Fruit fly (Drosophila melanogaster) whole organism, embryonic: Measurements from ENCODE around the gene janA.

Source experiments
- BEAF-32 ChIP-seq: fragments of 200-800 bp; sonication (Bioruptor generic); optimal IDR thresholded peaks from 3 replicates; lab custom pipeline; 2017; ENCODE audit warnings: missing biosample characterization, missing genetic modification characterization, mild to moderate bottlenecking, moderate library complexity, missing genetic modification reagents
- Bteb2 ChIP-seq: fragments of 200-800 bp; sonication (Bioruptor generic); optimal IDR thresholded peaks from 2 replicates; lab custom pipeline; 2016; ENCODE audit warnings: missing biosample characterization, missing genetic modification characterization
- CG12236 ChIP-seq: fragments of 200-800 bp; sonication (Bioruptor generic); optimal IDR thresholded peaks from 2 replicates; lab custom pipeline; 2016; ENCODE audit warnings: missing biosample characterization, missing genetic modification characterization
- CG12942 ChIP-seq: fragments of 200-800 bp; sonication (Bioruptor generic); optimal IDR thresholded peaks from 3 replicates; lab custom pipeline; 2016; ENCODE audit warnings: missing biosample characterization, missing genetic modification characterization
- CG18599 ChIP-seq: fragments of 200-800 bp; sonication (Bioruptor generic); optimal IDR thresholded peaks from 3 replicates; lab custom pipeline; 2017; ENCODE audit warnings: missing biosample characterization, missing genetic modification characterization, mild to moderate bottlenecking, moderate library complexity, missing genetic modification reagents
- CG18619 ChIP-seq: fragments of 200-800 bp; sonication (Bioruptor generic); optimal IDR thresholded peaks from 3 replicates; lab custom pipeline; 2017; ENCODE audit warnings: missing biosample characterization, mild to moderate bottlenecking, missing genetic modification characterization
- CG2129 ChIP-seq: fragments of 200-800 bp; sonication (Bioruptor generic); IDR thresholded peaks from 2 replicates; pipeline ENCODE4 v1.3.6; 2022; ENCODE audit warnings: missing biosample characterization, missing genetic modification characterization; ENCODE audit not compliant: partially characterized antibody
- CG2199 ChIP-seq: fragments of 200-800 bp; sonication (Bioruptor generic); IDR thresholded peaks from 3 replicates; pipeline ENCODE4 v1.3.6; 2022; ENCODE audit warnings: missing biosample characterization, missing genetic modification characterization
- CG30403 ChIP-seq: fragments of 200-800 bp; sonication (Bioruptor generic); optimal IDR thresholded peaks from 3 replicates; lab custom pipeline; 2016; ENCODE audit warnings: missing biosample characterization, missing genetic modification characterization
- CG3847 ChIP-seq: fragments of 200-800 bp; sonication (Bioruptor generic); IDR thresholded peaks from 2 replicates; pipeline ENCODE4 v1.3.6; 2022; ENCODE audit warnings: missing biosample characterization, missing genetic modification characterization
- CG6254 ChIP-seq: fragments of 200-800 bp; sonication (Bioruptor generic); optimal IDR thresholded peaks from 3 replicates; lab custom pipeline; 2017; ENCODE audit warnings: mild to moderate bottlenecking, missing biosample characterization, missing genetic modification reagents, missing genetic modification characterization
- CG6813 ChIP-seq: fragments of 200-800 bp; sonication (Bioruptor generic); optimal IDR thresholded peaks from 2 replicates; lab custom pipeline; 2017; ENCODE audit warnings: missing biosample characterization, missing genetic modification characterization, mild to moderate bottlenecking, moderate library complexity, missing genetic modification reagents
- CG7357 ChIP-seq: fragments of 200-800 bp; sonication (Bioruptor generic); IDR thresholded peaks from 3 replicates; pipeline ENCODE4 v1.3.6; 2022; ENCODE audit warnings: missing biosample characterization, missing genetic modification characterization
- Dp ChIP-seq: fragments of 200-800 bp; sonication (Bioruptor generic); optimal IDR thresholded peaks from 2 replicates; lab custom pipeline; 2018; ENCODE audit warnings: missing biosample characterization, mild to moderate bottlenecking, missing genetic modification characterization, moderate library complexity
- E2f2 ChIP-seq: fragments of 200-800 bp; sonication (Bioruptor generic); IDR thresholded peaks from 2 replicates; pipeline ENCODE4 v1.3.6; 2022; ENCODE audit warnings: missing biosample characterization, missing genetic modification characterization
- Elba2 ChIP-seq: fragments of 200-800 bp; sonication (Bioruptor generic); optimal IDR thresholded peaks from 3 replicates; lab custom pipeline; 2016; ENCODE audit warnings: missing biosample characterization, missing genetic modification characterization
- HLHmδ ChIP-seq: fragments of 200-800 bp; sonication (Bioruptor generic); optimal IDR thresholded peaks from 2 replicates; lab custom pipeline; 2018; ENCODE audit warnings: missing biosample characterization, mild to moderate bottlenecking, missing genetic modification characterization, moderate library complexity
- Hand ChIP-seq: fragments of 200-800 bp; sonication (Bioruptor generic); optimal IDR thresholded peaks from 2 replicates; lab custom pipeline; 2017; ENCODE audit warnings: mild to moderate bottlenecking, missing biosample characterization, missing genetic modification reagents, missing genetic modification characterization
- Hmx ChIP-seq: fragments of 200-800 bp; sonication (Bioruptor generic); optimal IDR thresholded peaks from 2 replicates; lab custom pipeline; 2016; ENCODE audit warnings: missing biosample characterization, missing genetic modification characterization
- Hr51 ChIP-seq, 2 experiments: fragments of 200-800 bp; sonication (Bioruptor generic); optimal IDR thresholded peaks; 2 replicates in 1 of 2; 3 replicates in 1 of 2; lab custom pipeline; 2016 to 2018; ENCODE audit warnings: missing biosample characterization in 2 of 2, missing genetic modification characterization in 2 of 2, mild to moderate bottlenecking in 1 of 2, moderate library complexity in 1 of 2
- MTF-1 ChIP-seq: fragments of 200-800 bp; sonication (Bioruptor generic); optimal IDR thresholded peaks from 2 replicates; lab custom pipeline; 2018; ENCODE audit warnings: missing biosample characterization, mild to moderate bottlenecking, missing genetic modification characterization, borderline replicate concordance
- Optix ChIP-seq: fragments of 200-800 bp; sonication (Bioruptor generic); IDR thresholded peaks from 3 replicates; pipeline ENCODE4 v1.3.6; 2022; ENCODE audit warnings: missing biosample characterization, missing genetic modification characterization
- Sox100B ChIP-seq: fragments of 200-800 bp; sonication (Bioruptor generic); optimal IDR thresholded peaks from 3 replicates; lab custom pipeline; 2018; ENCODE audit warnings: missing biosample characterization, mild to moderate bottlenecking, missing genetic modification characterization
- ac ChIP-seq: fragments of 200-800 bp; sonication (Bioruptor generic); optimal IDR thresholded peaks from 3 replicates; lab custom pipeline; 2017; ENCODE audit warnings: missing biosample characterization, mild to moderate bottlenecking, missing genetic modification characterization
- ase ChIP-seq: fragments of 200-800 bp; sonication (Bioruptor generic); IDR thresholded peaks from 3 replicates; pipeline ENCODE4 v1.3.6; 2022; ENCODE audit warnings: missing biosample characterization, missing genetic modification characterization
- bbx ChIP-seq: fragments of 200-800 bp; sonication (Bioruptor generic); IDR thresholded peaks from 2 replicates; pipeline ENCODE4 v1.3.6; 2022; ENCODE audit warnings: missing biosample characterization, missing genetic modification characterization; ENCODE audit not compliant: partially characterized antibody
- cato ChIP-seq: fragments of 200-800 bp; sonication (Bioruptor generic); optimal IDR thresholded peaks from 2 replicates; lab custom pipeline; 2016; ENCODE audit warnings: missing biosample characterization, missing genetic modification characterization, borderline replicate concordance
- crp ChIP-seq, 2 experiments: fragments of 200-800 bp; sonication (Bioruptor generic); optimal IDR thresholded peaks; 2 replicates in 1 of 2; 3 replicates in 1 of 2; lab custom pipeline; 2017; ENCODE audit warnings: missing biosample characterization in 2 of 2, missing genetic modification characterization in 2 of 2, mild to moderate bottlenecking in 1 of 2, moderate library complexity in 1 of 2
- emc ChIP-seq: fragments of 200-800 bp; sonication (Bioruptor generic); optimal IDR thresholded peaks from 2 replicates; lab custom pipeline; 2016; ENCODE audit warnings: missing biosample characterization, missing genetic modification characterization
- ems ChIP-seq: fragments of 200-800 bp; sonication (Bioruptor generic); optimal IDR thresholded peaks from 3 replicates; lab custom pipeline; 2016; ENCODE audit warnings: missing biosample characterization, missing genetic modification characterization
- ewg ChIP-seq: fragments of 200-800 bp; sonication (Bioruptor generic); optimal IDR thresholded peaks from 3 replicates; lab custom pipeline; 2017; ENCODE audit warnings: mild to moderate bottlenecking, missing biosample characterization, missing genetic modification reagents, missing genetic modification characterization
- gfzf ChIP-seq: fragments of 200-800 bp; sonication (Bioruptor generic); optimal IDR thresholded peaks from 2 replicates; lab custom pipeline; 2016; ENCODE audit warnings: missing biosample characterization, mild to moderate bottlenecking, missing genetic modification characterization, moderate library complexity
- gsb ChIP-seq: fragments of 200-800 bp; sonication (Bioruptor generic); IDR thresholded peaks from 2 replicates; pipeline ENCODE4 v1.3.6; 2022; ENCODE audit warnings: missing biosample characterization, missing genetic modification characterization
- insv ChIP-seq, 2 experiments: fragments of 200-800 bp; sonication (Bioruptor generic); optimal IDR thresholded peaks; 3 replicates each; lab custom pipeline; 2016 to 2018; ENCODE audit warnings: missing biosample characterization in 2 of 2, missing genetic modification characterization in 2 of 2
- jigr1 ChIP-seq: fragments of 200-800 bp; sonication (Bioruptor generic); IDR thresholded peaks from 3 replicates; pipeline ENCODE4 v1.3.6; 2022; ENCODE audit warnings: missing biosample characterization, missing genetic modification characterization
- kay ChIP-seq: fragments of 200-800 bp; sonication (Bioruptor generic); optimal IDR thresholded peaks from 2 replicates; lab custom pipeline; 2016; ENCODE audit warnings: missing biosample characterization, missing genetic modification characterization
- klu ChIP-seq: fragments of 200-800 bp; sonication (Bioruptor generic); IDR thresholded peaks from 2 replicates; pipeline ENCODE4 v1.3.6; 2022; ENCODE audit warnings: missing biosample characterization, missing genetic modification characterization
- lbe ChIP-seq: fragments of 200-800 bp; sonication (Bioruptor generic); optimal IDR thresholded peaks from 2 replicates; lab custom pipeline; 2016; ENCODE audit warnings: missing biosample characterization, mild to moderate bottlenecking, missing genetic modification characterization
- lola ChIP-seq, 3 experiments: fragments of >200 bp in 2 of 3; fragments of 200-800 bp in 1 of 3; sonication (Bioruptor generic) in 1 of 3; optimal IDR thresholded peaks; 2 replicates each; lab custom pipeline; 2017 to 2019; ENCODE audit warnings: missing biosample characterization in 3 of 3, missing genetic modification characterization in 3 of 3, mild to moderate bottlenecking in 1 of 3, moderate library complexity in 1 of 3
- nau ChIP-seq: fragments of 200-800 bp; sonication (Bioruptor generic); optimal IDR thresholded peaks from 3 replicates; lab custom pipeline; 2017; ENCODE audit warnings: missing biosample characterization, mild to moderate bottlenecking, missing genetic modification characterization, missing genetic modification reagents
- nerfin-1 ChIP-seq: fragments of 200-800 bp; sonication (Bioruptor generic); optimal IDR thresholded peaks from 3 replicates; lab custom pipeline; 2019; ENCODE audit warnings: missing biosample characterization, mild to moderate bottlenecking, missing genetic modification characterization, moderate library complexity
- pb ChIP-seq: fragments of 200-800 bp; sonication (Bioruptor generic); optimal IDR thresholded peaks from 3 replicates; lab custom pipeline; 2016; ENCODE audit warnings: missing biosample characterization, missing genetic modification characterization
- pnt ChIP-seq: fragments of 200-800 bp; sonication (Bioruptor generic); optimal IDR thresholded peaks from 3 replicates; lab custom pipeline; 2016; ENCODE audit warnings: missing biosample characterization, missing genetic modification characterization
- psq ChIP-seq: fragments of 200-800 bp; sonication (Bioruptor generic); optimal IDR thresholded peaks from 2 replicates; lab custom pipeline; 2017; ENCODE audit warnings: missing biosample characterization, missing genetic modification characterization
- ssp ChIP-seq: fragments of 200-800 bp; sonication (Bioruptor generic); IDR thresholded peaks from 2 replicates; pipeline ENCODE4 v1.3.6; 2022; ENCODE audit warnings: missing biosample characterization, missing genetic modification characterization
- trem ChIP-seq: fragments of 200-800 bp; optimal IDR thresholded peaks from 3 replicates; lab custom pipeline; 2019; ENCODE audit warnings: missing biosample characterization, mild to moderate bottlenecking, missing genetic modification characterization, moderate library complexity
- tx ChIP-seq: fragments of 200-800 bp; sonication (Bioruptor generic); optimal IDR thresholded peaks from 2 replicates; lab custom pipeline; 2016; ENCODE audit warnings: missing biosample characterization, missing genetic modification characterization
- zen ChIP-seq: fragments of 200-800 bp; sonication (Bioruptor generic); optimal IDR thresholded peaks from 3 replicates; lab custom pipeline; 2018; ENCODE audit warnings: missing biosample characterization, mild to moderate bottlenecking, missing genetic modification characterization, moderate library complexity

janA gene

dm6 chr3R:30000286-30000685 is 39.0 kb downstream of the janA start, which contains the start of gene Tace (continued):
- TF ChIP-seq E2f2 (GFP tag; lab: Robert Waterston, UW) (peak; percentile 68), nau (GFP tag; lab: Kevin White, UChicago) (no peak), CG12942 (GFP tag; lab: Kevin White, UChicago) (no peak), Sox100B (no peak), zen (tag; lab: Kevin White, UChicago) (peak; percentile 48), BEAF-32 (GFP tag; lab: Kevin White, UChicago) (peak; percentile 7), trem (tag; lab: Kevin White, UChicago) (peak; percentile 31), Hand (no peak), ac (no peak), gfzf (GFP tag; lab: Kevin White, UChicago) (peak; percentile 67), CG2199 (GFP tag; lab: Robert Waterston, UW) (no peak), crp (GFP tag; optimal IDR thresholded peaks at IDR 0.05; lab: Kevin White, UChicago) (peak in 1 of 2 experiments; percentile 36), bbx (GFP tag; lab: Robert Waterston, UW) (no peak), nerfin-1 (tag; lab: Kevin White, UChicago) (peak; percentile 30), insv (GFP tag; optimal IDR thresholded peaks at IDR 0.05; lab: Kevin White, UChicago) (peak in 1 of 2 experiments; percentile 96), emc (GFP tag; lab: Kevin White, UChicago) (no peak), psq (GFP tag; lab: Kevin White, UChicago) (no peak), CG18619 (no peak), Dp (peak; percentile 66), Optix (GFP tag; lab: Robert Waterston, UW) (no peak), Elba2 (peak; percentile 85)

- TF ChIP-seq ems (GFP tag; lab: Kevin White, UChicago): no peak
- no peak for TF ChIP-seq ssp (GFP tag; lab: Robert Waterston, UW)
- TF ChIP-seq tx (GFP tag; lab: Kevin White, UChicago): no peak
- no peak for TF ChIP-seq pnt (GFP tag; lab: Kevin White, UChicago)
- TF ChIP-seq CG7357 (GFP tag; lab: Robert Waterston, UW): no peak
- TF ChIP-seq Hmx: no peak
- TF ChIP-seq klu (GFP tag; lab: Robert Waterston, UW): no peak
- TF ChIP-seq CG3847 (GFP tag; lab: Robert Waterston, UW): no peak
- no peak for TF ChIP-seq lbe
These were observed 39.8 kb downstream of the janA start, which contains the start of gene CG34298 for dm6 chr3R:29999495-29999894. CG34298 (plus strand) TSS chr3R:29999795.

dm6 chr3R:29997607-29998236 is 41.6 kb downstream of the janA start, which contains the start of the genes CG15525 and CG11504:
CG15525 (minus strand) TSS chr3R:29997676.
CG11504 (plus strand) TSS chr3R:29997900.
- TF ChIP-seq cato (GFP tag; lab: Kevin White, UChicago) (no peak), jigr1 (GFP tag; lab: Robert Waterston, UW) (no peak), lola (GFP tag; optimal IDR thresholded peaks at IDR 0.05; lab: Kevin White, UChicago) (peak in 1 of 3 experiments; percentile 18), CG6813 (GFP tag; lab: Kevin White, UChicago) (no peak), gsb (no peak), CG18599 (no peak), pb (GFP tag; lab: Kevin White, UChicago) (no peak), ewg (GFP tag; lab: Kevin White, UChicago) (peak; percentile 52), CG30403 (GFP tag; lab: Kevin White, UChicago) (peak; percentile 71), ase (peak; percentile 43; the same call in 1 of the 3 replicates), CG12236 (no peak), CG6254 (GFP tag; lab: Kevin White, UChicago) (no peak), CG2129 (GFP tag; lab: Robert Waterston, UW) (peak; percentile 78), MTF-1 (GFP tag; lab: Kevin White, UChicago) (no peak), Bteb2 (peak; percentile 33), Hr51 (GFP tag; optimal IDR thresholded peaks at IDR 0.05; lab: Kevin White, UChicago) (peak in 1 of 2 experiments; percentile 23), HLHmδ (no peak), kay (GFP tag; lab: Kevin White, UChicago) (peak; percentile 14)
